Worm (Caenorhabditis elegans): Measurements from ENCODE around the gene W06D12.6.

Gene W06D12.6

ce11 chrV:17683290-17683689 is 22.6 kb upstream of the W06D12.6 start:
- TF ChIP-seq eyg-1 (tag; optimal IDR thresholded peaks at IDR 0.05) = no peak
- no peak for TF ChIP-seq K02D7.2 (tag; optimal IDR thresholded peaks at IDR 0.05)
- no peak for TF ChIP-seq ceh-45 (GFP tag; IDR thresholded peaks at IDR 0.05)
- no peak for TF ChIP-seq pha-4 (tag; optimal IDR thresholded peaks at IDR 0.05)
- no peak for TF ChIP-seq ceh-24 (tag; optimal IDR thresholded peaks at IDR 0.05)
- no peak for TF ChIP-seq C38D4.7 (GFP tag; optimal IDR thresholded peaks at IDR 0.05)
- no peak for TF ChIP-seq pros-1 (tag; optimal IDR thresholded peaks at IDR 0.05)
- TF ChIP-seq npax-4 (tag; optimal IDR thresholded peaks at IDR 0.05) = no peak
- TF ChIP-seq nhr-232 (tag; optimal IDR thresholded peaks at IDR 0.05) = no peak
- no peak for TF ChIP-seq hlh-13 (GFP tag; optimal IDR thresholded peaks at IDR 0.05)
- no peak for TF ChIP-seq sox-4 (tag; optimal IDR thresholded peaks at IDR 0.05)
- no peak for TF ChIP-seq ceh-22 (tag; optimal IDR thresholded peaks at IDR 0.05)
- no peak for TF ChIP-seq pqm-1 (tag; optimal IDR thresholded peaks at IDR 0.05)
- no peak for TF ChIP-seq ref-2 (tag; optimal IDR thresholded peaks at IDR 0.05)

ce11 chrV:17683763-17684162 is 22.2 kb upstream of the W06D12.6 start, which contains the start of gene F59A1.15:
Gene F59A1.15 (minus strand): TSS chrV:17683863.
- TF ChIP-seq sox-4 (tag; optimal IDR thresholded peaks at IDR 0.05) (no peak), unc-3 (GFP tag; conservative IDR thresholded peaks at IDR 0.05) (no peak), unc-3 (tag; optimal IDR thresholded peaks at IDR 0.05) (no peak), nfya-1 (tag; optimal IDR thresholded peaks at IDR 0.05) (no peak), fax-1 (tag; optimal IDR thresholded peaks at IDR 0.05) (no peak), odd-2 (tag; optimal IDR thresholded peaks at IDR 0.05) (no peak), ceh-6 (GFP tag; optimal IDR thresholded peaks at IDR 0.05) (no peak), pag-3 (tag; optimal IDR thresholded peaks at IDR 0.05; ENCODE audit: borderline replicate concordance) (no peak), ref-2 (tag; optimal IDR thresholded peaks at IDR 0.05) (no peak), ets-4 (tag; optimal IDR thresholded peaks at IDR 0.05) (no peak), ceh-19 (GFP tag; optimal IDR thresholded peaks at IDR 0.05) (no peak), npax-4 (tag; optimal IDR thresholded peaks at IDR 0.05) (no peak), elt-2 (tag; optimal IDR thresholded peaks at IDR 0.05) (no peak), nhr-11 (tag; optimal IDR thresholded peaks at IDR 0.05) (no peak), sox-2 (GFP tag; IDR thresholded peaks at IDR 0.05) (no peak), sdc-2 (tag; optimal IDR thresholded peaks at IDR 0.05) (no peak), zip-5 (tag; optimal IDR thresholded peaks at IDR 0.05) (no peak)

ce11 chrV:17684857-17685256 is 21.1 kb upstream of the W06D12.6 start, which contains the start of the genes F59A1.16 and F59A1.6:
Gene F59A1.16 (minus strand): TSS chrV:17684957.
Gene F59A1.6 (plus strand): TSS chrV:17685141.
- TF ChIP-seq odd-2 (tag; optimal IDR thresholded peaks at IDR 0.05) (no peak), hlh-15 (tag; optimal IDR thresholded peaks at IDR 0.05) (no peak), ceh-24 (tag; optimal IDR thresholded peaks at IDR 0.05) (no peak), sdc-2 (tag; optimal IDR thresholded peaks at IDR 0.05) (no peak), tbx-2 (tag; optimal IDR thresholded peaks at IDR 0.05) (no peak), unc-3 (GFP tag; conservative IDR thresholded peaks at IDR 0.05) (no peak), unc-3 (tag; optimal IDR thresholded peaks at IDR 0.05) (no peak), elt-4 (tag; optimal IDR thresholded peaks at IDR 0.05) (no peak), ceh-14 (tag; optimal IDR thresholded peaks at IDR 0.05) (no peak), sox-2 (GFP tag; IDR thresholded peaks at IDR 0.05) (no peak), ceh-31 (tag; optimal IDR thresholded peaks at IDR 0.05) (no peak), syd-9 (tag; optimal IDR thresholded peaks at IDR 0.05) (no peak), pat-9 (tag; optimal IDR thresholded peaks at IDR 0.05) (no peak), dve-1 (tag; optimal IDR thresholded peaks at IDR 0.05) (no peak), ceh-45 (GFP tag; IDR thresholded peaks at IDR 0.05) (no peak), ceh-2 (tag; optimal IDR thresholded peaks at IDR 0.05) (no peak), hlh-8 (tag; optimal IDR thresholded peaks at IDR 0.05) (no peak)

- TF ChIP-seq ztf-16 (tag; optimal IDR thresholded peaks at IDR 0.05) = no peak
- TF ChIP-seq hlh-15 (tag; optimal IDR thresholded peaks at IDR 0.05) = no peak
- no peak for TF ChIP-seq elt-4 (tag; optimal IDR thresholded peaks at IDR 0.05)
- TF ChIP-seq npax-4 (tag; optimal IDR thresholded peaks at IDR 0.05) = no peak
- TF ChIP-seq unc-42 (tag; optimal IDR thresholded peaks at IDR 0.05) = no peak
- no peak for TF ChIP-seq ama-1 (optimal IDR thresholded peaks at IDR 0.05)
- no peak for TF ChIP-seq rnt-1 (tag; optimal IDR thresholded peaks at IDR 0.05)
- TF ChIP-seq T23F11.4 (GFP tag; optimal IDR thresholded peaks at IDR 0.05) = no peak
- no peak for TF ChIP-seq ceh-6 (GFP tag; optimal IDR thresholded peaks at IDR 0.05)
- TF ChIP-seq dve-1 (tag; optimal IDR thresholded peaks at IDR 0.05) = no peak
- TF ChIP-seq ahr-1 (tag; optimal IDR thresholded peaks at IDR 0.05) = no peak
- TF ChIP-seq ceh-30 (tag; optimal IDR thresholded peaks at IDR 0.05) = no peak
- TF ChIP-seq C38D4.7 (GFP tag; optimal IDR thresholded peaks at IDR 0.05) = no peak
- TF ChIP-seq K02D7.2 (tag; optimal IDR thresholded peaks at IDR 0.05) = no peak
- no peak for TF ChIP-seq ceh-48 (tag; optimal IDR thresholded peaks at IDR 0.05)
- TF ChIP-seq tbx-2 (tag; optimal IDR thresholded peaks at IDR 0.05) = no peak
These were observed 19.1 kb upstream of the W06D12.6 start, which contains the start of gene F59A1.18 for ce11 chrV:17686852-17687251. Gene F59A1.18 (minus strand): TSS chrV:17686952.

Data from whole organism, late embryonic.